Fruit fly (Drosophila melanogaster): Measurements from ENCODE around the gene CG5274.

Gene CG5274

dm6 chr3L:20452813-20453682 lies 25.6 kb upstream of the CG5274 start, which contains the start of gene CG5199 (continued):
- peak; percentile 75 for TF ChIP-seq CG15696 (tag; optimal IDR thresholded peaks at IDR 0.05)
- no peak for TF ChIP-seq CG13894 (tag; optimal IDR thresholded peaks at IDR 0.05)
- peak; percentile 86 for TF ChIP-seq CG14710 (tag; optimal IDR thresholded peaks at IDR 0.05)
- no peak for TF ChIP-seq ac (GFP tag; optimal IDR thresholded peaks at IDR 0.05)
- TF ChIP-seq dpn (GFP tag; optimal IDR thresholded peaks at IDR 0.05): peak; percentile 12 to 53
- TF ChIP-seq schlank (tag; optimal IDR thresholded peaks at IDR 0.05): no peak
- peak; percentile 87 for TF ChIP-seq dm (GFP tag; optimal IDR thresholded peaks at IDR 0.05)
- peak; percentile 30 for TF ChIP-seq CG10366 (GFP tag; IDR thresholded peaks at IDR 0.05)
- TF ChIP-seq mam (GFP tag; optimal IDR thresholded peaks at IDR 0.05): peak; percentile 82
- TF ChIP-seq CG8281 (tag; optimal IDR thresholded peaks at IDR 0.05): peak; percentile 17
- no peak for TF ChIP-seq sim (GFP tag; IDR thresholded peaks at IDR 0.05)
- TF ChIP-seq shn (GFP tag; optimal IDR thresholded peaks at IDR 0.05): peak; percentile 22
- TF ChIP-seq ara (GFP tag; IDR thresholded peaks at IDR 0.05): no peak
- peak; percentile 46; the same call in 1 of the 2 replicates for TF ChIP-seq H2.0 (GFP tag; IDR thresholded peaks at IDR 0.05)
- peak; percentile 71 for TF ChIP-seq CG9932 (GFP tag; IDR thresholded peaks at IDR 0.05)
- peak; percentile 70 for TF ChIP-seq gsb-n (tag; optimal IDR thresholded peaks at IDR 0.05)
- peak; percentile 93 for TF ChIP-seq trem (tag; optimal IDR thresholded peaks at IDR 0.05)
- peak; percentile 62 for TF ChIP-seq Dp (GFP tag; optimal IDR thresholded peaks at IDR 0.05)
- no peak for TF ChIP-seq chinmo (GFP tag; IDR thresholded peaks at IDR 0.05; ENCODE audit: partially characterized antibody)
- TF ChIP-seq fd3F (GFP tag; optimal IDR thresholded peaks at IDR 0.05): peak; percentile 55
- TF ChIP-seq D19B (GFP tag; optimal IDR thresholded peaks at IDR 0.05): peak; percentile 89
- TF ChIP-seq CG4730 (GFP tag; IDR thresholded peaks at IDR 0.05): peak; percentile 54
- peak; percentile 76 for TF ChIP-seq fd96Cb (tag; optimal IDR thresholded peaks at IDR 0.05)
- TF ChIP-seq sens (GFP tag): peak; percentile 81
- TF ChIP-seq CG17385 (GFP tag; optimal IDR thresholded peaks at IDR 0.05): peak; percentile 36
- TF ChIP-seq B-H2 (GFP tag; optimal IDR thresholded peaks at IDR 0.05): peak; percentile 54
- TF ChIP-seq sc (optimal IDR thresholded peaks at IDR 0.05): no peak
- peak; percentile 51 for TF ChIP-seq sc (GFP tag; optimal IDR thresholded peaks at IDR 0.05)
- TF ChIP-seq vnd (GFP tag; IDR thresholded peaks at IDR 0.05; ENCODE audit: partially characterized antibody): peak; percentile 81
- peak; percentile 90 for TF ChIP-seq MESR4 (GFP tag; optimal IDR thresholded peaks at IDR 0.05)
- TF ChIP-seq lbe (GFP tag; optimal IDR thresholded peaks at IDR 0.05): peak; percentile 1
- peak; percentile 74 for TF ChIP-seq CG10209 (GFP tag; optimal IDR thresholded peaks at IDR 0.05)
- TF ChIP-seq gem (tag; optimal IDR thresholded peaks at IDR 0.05): peak; percentile 91
- TF ChIP-seq peb (GFP tag; IDR thresholded peaks at IDR 0.05): no peak
- TF ChIP-seq CG6689 (GFP tag; IDR thresholded peaks at IDR 0.05): peak; percentile 66
- 0 out of 2 replicates have a peak, but pooled peaks have one; percentile 28 for TF ChIP-seq Drgx (GFP tag; IDR thresholded peaks at IDR 0.05)
- TF ChIP-seq Chrac-16 (GFP tag; optimal IDR thresholded peaks at IDR 0.05): peak; percentile 72
- TF ChIP-seq CG8359 (GFP tag; optimal IDR thresholded peaks at IDR 0.05; ENCODE audit: borderline replicate concordance): peak; percentile 40
- TF ChIP-seq CG42726 (GFP tag; IDR thresholded peaks at IDR 0.05; ENCODE audit: partially characterized antibody): peak; percentile 86
- peak; percentile 30 for TF ChIP-seq CG8290 (GFP tag; optimal IDR thresholded peaks at IDR 0.05)
- TF ChIP-seq CG8290 (tag; optimal IDR thresholded peaks at IDR 0.05): no peak
- TF ChIP-seq CG2116 (GFP tag; optimal IDR thresholded peaks at IDR 0.05): peak; percentile 37
- peak; percentile 35 for TF ChIP-seq bab2 (GFP tag; optimal IDR thresholded peaks at IDR 0.05)
- no peak for TF ChIP-seq ATbp (GFP tag; optimal IDR thresholded peaks at IDR 0.05)
- TF ChIP-seq CG1529 (GFP tag; optimal IDR thresholded peaks at IDR 0.05): no peak
- peak; percentile 43 for TF ChIP-seq CG2875 (GFP tag; optimal IDR thresholded peaks at IDR 0.05)
- TF ChIP-seq cwo (GFP tag; optimal IDR thresholded peaks at IDR 0.05): peak; percentile 41
- peak; percentile 61 for TF ChIP-seq hbn (GFP tag; IDR thresholded peaks at IDR 0.05; ENCODE audit: partially characterized antibody)
- TF ChIP-seq z (GFP tag; IDR thresholded peaks at IDR 0.05): no peak

Measured in whole organism, embryonic.